Worm (Caenorhabditis elegans) whole organism, L4 larva: ENCODE results near the gene B0238.9.

Source experiments
- D1046.2 ChIP-seq: fragments of 200-800 bp; sonication (Bioruptor generic); IDR thresholded peaks from 2 replicates; pipeline ENCODE4 v1.3.6; 2022; ENCODE audit warnings: missing genetic modification characterization, missing compliant biosample characterization
- T20F7.1 ChIP-seq: fragments of 200-800 bp; sonication (Bioruptor generic); optimal IDR thresholded peaks from 2 replicates; lab custom pipeline; 2018; ENCODE audit warnings: mild to moderate bottlenecking, missing genetic modification characterization, missing compliant biosample characterization
- Y105C5A.15 ChIP-seq: fragments of 200-800 bp; sonication (Bioruptor generic); IDR thresholded peaks from 2 replicates; pipeline ENCODE4 v1.3.6; 2022; ENCODE audit warnings: missing genetic modification characterization, missing compliant biosample characterization
- ZK546.5 ChIP-seq, 2 experiments: sonication (generic microtip); optimal IDR thresholded peaks; 2 replicates each; lab custom pipeline; 2017; ENCODE audit warnings: missing biosample characterization in 2 of 2, missing genetic modification characterization in 2 of 2
- aha-1 ChIP-seq: fragments of 150-350 bp; peaks from one replicate; lab custom pipeline; 2014; ENCODE audit warnings: missing biosample characterization, missing genetic modification characterization
- arid-1 ChIP-seq: fragments of 200-800 bp; sonication (Bioruptor generic); conservative IDR thresholded peaks from 2 replicates; pipeline ENCODE4 v1.3.6; 2022; ENCODE audit warnings: missing genetic modification reagents, missing genetic modification characterization, missing compliant biosample characterization
- ceh-20 ChIP-seq: fragments of 200-800 bp; sonication (Bioruptor generic); IDR thresholded peaks from 2 replicates; pipeline ENCODE4 v1.3.6; 2022; ENCODE audit warnings: missing genetic modification reagents, missing genetic modification characterization, missing compliant biosample characterization
- ceh-62 ChIP-seq: sonication (generic microtip); optimal IDR thresholded peaks from 2 replicates; lab custom pipeline; 2017; ENCODE audit warnings: missing biosample characterization, missing genetic modification characterization
- duxl-1 ChIP-seq: sonication (generic microtip); optimal IDR thresholded peaks from 2 replicates; lab custom pipeline; 2016; ENCODE audit warnings: mild to moderate bottlenecking, missing genetic modification characterization, moderate library complexity, missing compliant biosample characterization; ENCODE audit not compliant: poor library complexity
- egl-27 ChIP-seq: sonication (generic microtip); optimal IDR thresholded peaks from 3 replicates; lab custom pipeline; 2017; ENCODE audit warnings: missing biosample characterization, missing genetic modification reagents, missing genetic modification characterization
- fkh-10 ChIP-seq: fragments of 150-350 bp; optimal IDR thresholded peaks from 2 replicates; lab custom pipeline; 2014; ENCODE audit warnings: missing biosample characterization, missing genetic modification reagents, missing genetic modification characterization
- hif-1 ChIP-seq, 2 experiments: sonication (generic microtip); optimal IDR thresholded peaks; 2 replicates each; lab custom pipeline; 2016 to 2017; ENCODE audit warnings: missing compliant biosample characterization in 2 of 2, missing genetic modification characterization in 2 of 2, missing genetic modification reagents in 2 of 2, missing genotype in 2 of 2, mild to moderate bottlenecking in 1 of 2
- hlh-30 ChIP-seq: sonication (generic microtip); optimal IDR thresholded peaks from 2 replicates; lab custom pipeline; 2017; ENCODE audit warnings: antibody characterized with exemption, mild to moderate bottlenecking, missing genetic modification characterization, missing compliant biosample characterization; ENCODE audit not compliant: insufficient read depth
- hmg-1.1 ChIP-seq: fragments of 200-800 bp; sonication (Bioruptor generic); IDR thresholded peaks from 2 replicates; pipeline ENCODE4 v1.3.6; 2022; ENCODE audit warnings: missing genetic modification reagents, missing genetic modification characterization, missing compliant biosample characterization
- lin-38 ChIP-seq: fragments of 200-800 bp; sonication (Bioruptor generic); IDR thresholded peaks from 2 replicates; pipeline ENCODE4 v1.3.6; 2022; ENCODE audit warnings: missing genetic modification reagents, missing genetic modification characterization, missing compliant biosample characterization
- mdl-1 ChIP-seq, 2 experiments: fragments of 150-350 bp in 1 of 2; sonication (generic microtip) in 1 of 2; optimal IDR thresholded peaks; 2 replicates each; lab custom pipeline; 2014 to 2017; ENCODE audit warnings: missing biosample characterization in 2 of 2, missing genetic modification characterization in 2 of 2
- nhr-25 ChIP-seq: sonication (generic microtip); optimal IDR thresholded peaks from 2 replicates; lab custom pipeline; 2017; ENCODE audit warnings: missing genetic modification characterization, mild to moderate bottlenecking, missing compliant biosample characterization, antibody characterized with exemption, moderate library complexity, borderline replicate concordance; ENCODE audit not compliant: insufficient read depth
- nhr-48 ChIP-seq: sonication (generic microtip); optimal IDR thresholded peaks from 2 replicates; lab custom pipeline; 2016; ENCODE audit warnings: mild to moderate bottlenecking, missing genetic modification characterization, missing compliant biosample characterization
- nhr-6 ChIP-seq: fragments of 150-350 bp; optimal IDR thresholded peaks from 2 replicates; lab custom pipeline; 2014; ENCODE audit warnings: missing biosample characterization, missing genetic modification characterization
- pqm-1 ChIP-seq: sonication (generic microtip); optimal IDR thresholded peaks from 2 replicates; lab custom pipeline; 2017; ENCODE audit warnings: missing biosample characterization, missing genetic modification characterization
- set-16 ChIP-seq: fragments of 200-800 bp; sonication (Bioruptor generic); IDR thresholded peaks from 2 replicates; pipeline ENCODE4 v1.3.6; 2022; ENCODE audit warnings: missing genetic modification reagents, missing genetic modification characterization, missing compliant biosample characterization
- skn-1 ChIP-seq: fragments of 150-350 bp; optimal IDR thresholded peaks from 2 replicates; lab custom pipeline; 2014; ENCODE audit warnings: missing biosample characterization, missing genetic modification characterization
- unc-62 ChIP-seq, 3 experiments: fragments of 150-350 bp in 1 of 3; sonication (generic microtip); optimal IDR thresholded peaks in 2 of 3; peaks in 1 of 3; 1 replicate in 1 of 3; 2 replicates in 2 of 3; lab custom pipeline; 2014 to 2017; ENCODE audit warnings: missing biosample characterization in 3 of 3, missing genetic modification characterization in 3 of 3, missing genetic modification reagents in 3 of 3, missing genotype in 1 of 3
- vab-7 ChIP-seq: fragments of 200-800 bp; sonication (Bioruptor generic); IDR thresholded peaks from 2 replicates; pipeline ENCODE4 v1.3.6; 2022; ENCODE audit warnings: missing genetic modification reagents, missing genetic modification characterization, missing compliant biosample characterization
- zfp-3 ChIP-seq: fragments of 200-800 bp; sonication (Bioruptor generic); conservative IDR thresholded peaks from 2 replicates; pipeline ENCODE4 v1.3.6; 2022; ENCODE audit warnings: missing genetic modification reagents, missing genetic modification characterization, missing compliant biosample characterization
- zip-2 ChIP-seq: fragments of 150-350 bp; optimal IDR thresholded peaks from 2 replicates; lab custom pipeline; 2014; ENCODE audit warnings: missing biosample characterization, missing genetic modification characterization

Gene B0238.9

ce11 chrV:5278001-5278400 lies at the start of gene B0238.9:
Gene B0238.9, minus strand, starts transcription at chrV:5278101.
- TF ChIP-seq hmg-1.1 (no peak), zip-2 (no peak), ceh-20 (GFP tag; lab: Robert Waterston, UW) (no peak), hif-1 (tag; optimal IDR thresholded peaks at IDR 0.05; lab: Kevin White, UChicago) (no peak), mdl-1 (tag; optimal IDR thresholded peaks at IDR 0.05; lab: Kevin White, UChicago) (no peak), Y105C5A.15 (no peak), set-16 (no peak), arid-1 (GFP tag; lab: Robert Waterston, UW) (no peak), egl-27 (tag; lab: Kevin White, UChicago) (no peak), fkh-10 (GFP tag; lab: Kevin White, UChicago) (no peak), nhr-25 (tag; lab: Kevin White, UChicago) (no peak)

ce11 chrV:5324566-5324965 lies 46.7 kb upstream of the B0238.9 start, which contains the start of gene ceh-33:
Gene ceh-33, minus strand, starts transcription at chrV:5324666.
- no peak for TF ChIP-seq hlh-30 (tag; lab: Kevin White, UChicago)
- TF ChIP-seq ceh-62, result no peak
- peak; percentile 18 for TF ChIP-seq aha-1 (tag; lab: Kevin White, UChicago)
- TF ChIP-seq unc-62 (GFP tag; optimal IDR thresholded peaks at IDR 0.05 in 1 of 2; lab: Kevin White, UChicago), result peak in 1 of 2 experiments; percentile 55
- TF ChIP-seq unc-62 (tag; optimal IDR thresholded peaks at IDR 0.05; lab: Kevin White, UChicago), result no peak

- TF ChIP-seq egl-27 (tag; lab: Kevin White, UChicago) (no peak), unc-62 (GFP tag; optimal IDR thresholded peaks at IDR 0.05 in 1 of 2; lab: Kevin White, UChicago) (peak in 1 of 2 experiments; percentile 60), unc-62 (tag; optimal IDR thresholded peaks at IDR 0.05; lab: Kevin White, UChicago) (no peak)
- TF ChIP-seq, all 104 proteins: peak for 1
Observed at ce11 chrV:5322815-5323214, 44.9 kb upstream of the B0238.9 start.

- TF ChIP-seq set-16 (peak; percentile 42; the same call in 1 of the 2 replicates), duxl-1 (tag; lab: Kevin White, UChicago) (no peak), skn-1 (tag; lab: Kevin White, UChicago) (no peak), nhr-48 (tag; lab: Kevin White, UChicago) (no peak)
Observed at ce11 chrV:5319477-5319876, 41.6 kb upstream of the B0238.9 start, which contains the start of gene ceh-34. Gene ceh-34, minus strand, starts transcription at chrV:5319577.

ce11 chrV:5318349-5318748 lies 40.4 kb upstream of the B0238.9 start:
- peak in 1 of 2 experiments; percentile 97 for TF ChIP-seq unc-62 (GFP tag; optimal IDR thresholded peaks at IDR 0.05 in 1 of 2; lab: Kevin White, UChicago)
- TF ChIP-seq unc-62 (tag; optimal IDR thresholded peaks at IDR 0.05; lab: Kevin White, UChicago), result no peak
- no peak for TF ChIP-seq vab-7 (GFP tag; lab: Robert Waterston, UW)
- TF ChIP-seq, all 104 proteins: peak for 1

ce11 chrV:5314104-5314503 lies 36.2 kb upstream of the B0238.9 start, which contains the start of gene C10G8.2:
Gene C10G8.2, plus strand, starts transcription at chrV:5314404.
- TF ChIP-seq unc-62 (GFP tag; optimal IDR thresholded peaks at IDR 0.05 in 1 of 2; lab: Kevin White, UChicago), result peak in 1 of 2 experiments; percentile 50
- TF ChIP-seq unc-62 (tag; optimal IDR thresholded peaks at IDR 0.05; lab: Kevin White, UChicago), result no peak
- no peak for TF ChIP-seq D1046.2 (GFP tag; lab: Robert Waterston, UW)

ce11 chrV:5312453-5312852 lies 34.6 kb upstream of the B0238.9 start, which contains the start of gene C10G8.3:
Gene C10G8.3, plus strand, starts transcription at chrV:5312753.
- TF ChIP-seq nhr-6 (no peak), unc-62 (GFP tag; optimal IDR thresholded peaks at IDR 0.05 in 1 of 2; lab: Kevin White, UChicago) (peak in 1 of 2 experiments; percentile 45), unc-62 (tag; optimal IDR thresholded peaks at IDR 0.05; lab: Kevin White, UChicago) (no peak)

ce11 chrV:5311635-5312034 lies 33.7 kb upstream of the B0238.9 start, which contains the start of gene C10G8.4:
Gene C10G8.4, plus strand, starts transcription at chrV:5311935.
- TF ChIP-seq ceh-20 (GFP tag; lab: Robert Waterston, UW) (no peak), zfp-3 (no peak), lin-38 (GFP tag; lab: Robert Waterston, UW) (no peak), ZK546.5 (tag; optimal IDR thresholded peaks at IDR 0.05; lab: Kevin White, UChicago) (no peak), unc-62 (GFP tag; optimal IDR thresholded peaks at IDR 0.05 in 1 of 2; lab: Kevin White, UChicago) (no peak), unc-62 (tag; optimal IDR thresholded peaks at IDR 0.05; lab: Kevin White, UChicago) (no peak), pqm-1 (tag; lab: Kevin White, UChicago) (no peak), vab-7 (GFP tag; lab: Robert Waterston, UW) (no peak), ceh-62 (no peak), T20F7.1 (GFP tag; lab: Kevin White, UChicago) (no peak)
